Fruit fly (Drosophila melanogaster) whole organism, embryonic: Measurements from ENCODE around the gene CAH4.
A peak's percentile ranks its signal among the peaks of the same experiment; 100 is the strongest.

Experiments
- ATbp ChIP-seq: fragments of 200-800 bp; sonication (Bioruptor generic); optimal IDR thresholded peaks from 2 replicates; lab custom pipeline; 2017; ENCODE audit warnings: missing biosample characterization, mild to moderate bottlenecking, missing genetic modification characterization, missing genetic modification reagents
- Abd-B ChIP-seq: fragments of 200-800 bp; sonication (Bioruptor generic); optimal IDR thresholded peaks from 2 replicates; lab custom pipeline; 2018; ENCODE audit warnings: missing biosample characterization, mild to moderate bottlenecking, missing genetic modification characterization, moderate library complexity
- Aef1 ChIP-seq: fragments of 200-800 bp; sonication (Bioruptor generic); IDR thresholded peaks from 3 replicates; pipeline ENCODE4 v1.3.6; 2022; ENCODE audit warnings: missing biosample characterization, missing genetic modification characterization
- Antp ChIP-seq: fragments of 200-800 bp; sonication (Bioruptor generic); optimal IDR thresholded peaks from 3 replicates; lab custom pipeline; 2016; ENCODE audit warnings: missing biosample characterization, missing genetic modification characterization
- Bgb ChIP-seq: fragments of 200-800 bp; sonication (Bioruptor generic); IDR thresholded peaks from 2 replicates; pipeline ENCODE4 v1.3.6; 2022; ENCODE audit warnings: missing biosample characterization, missing genetic modification characterization; ENCODE audit not compliant: partially characterized antibody
- Bteb2 ChIP-seq: fragments of 200-800 bp; sonication (Bioruptor generic); optimal IDR thresholded peaks from 2 replicates; lab custom pipeline; 2016; ENCODE audit warnings: missing biosample characterization, missing genetic modification characterization
- CG10979 ChIP-seq: fragments of 200-800 bp; sonication (Bioruptor generic); optimal IDR thresholded peaks from 2 replicates; lab custom pipeline; 2018; ENCODE audit warnings: missing biosample characterization, mild to moderate bottlenecking, missing genetic modification characterization, moderate library complexity
- CG11696 ChIP-seq: fragments of 200-800 bp; sonication (Bioruptor generic); IDR thresholded peaks from 2 replicates; pipeline ENCODE4 v1.3.6; 2022; ENCODE audit warnings: missing biosample characterization, missing genetic modification characterization
- CG12236 ChIP-seq: fragments of 200-800 bp; sonication (Bioruptor generic); optimal IDR thresholded peaks from 2 replicates; lab custom pipeline; 2016; ENCODE audit warnings: missing biosample characterization, missing genetic modification characterization
- CG13296 ChIP-seq: fragments of 200-800 bp; sonication (Bioruptor generic); optimal IDR thresholded peaks from 3 replicates; lab custom pipeline; 2018; ENCODE audit warnings: missing biosample characterization, mild to moderate bottlenecking, missing genetic modification characterization
- CG13624 ChIP-seq: fragments of 200-800 bp; sonication (Bioruptor generic); optimal IDR thresholded peaks from 2 replicates; lab custom pipeline; 2016; ENCODE audit warnings: missing biosample characterization, missing genetic modification characterization
- CG14965 ChIP-seq: fragments of 200-800 bp; sonication (Bioruptor generic); optimal IDR thresholded peaks from 2 replicates; lab custom pipeline; 2016; ENCODE audit warnings: missing biosample characterization, missing genetic modification characterization, borderline replicate concordance
- CG18599 ChIP-seq: fragments of 200-800 bp; sonication (Bioruptor generic); optimal IDR thresholded peaks from 3 replicates; lab custom pipeline; 2017; ENCODE audit warnings: missing biosample characterization, missing genetic modification characterization, mild to moderate bottlenecking, moderate library complexity, missing genetic modification reagents
- CG32767 ChIP-seq: fragments of 200-800 bp; sonication (Bioruptor generic); IDR thresholded peaks from 2 replicates; pipeline ENCODE4 v1.3.6; 2022; ENCODE audit warnings: missing biosample characterization, missing genetic modification characterization
- CG42726 ChIP-seq: fragments of 200-800 bp; sonication (Bioruptor generic); IDR thresholded peaks from 2 replicates; pipeline ENCODE4 v1.3.6; 2022; ENCODE audit warnings: missing biosample characterization, missing genetic modification characterization; ENCODE audit not compliant: partially characterized antibody
- CG4424 ChIP-seq: fragments of 200-800 bp; sonication (Bioruptor generic); optimal IDR thresholded peaks from 3 replicates; lab custom pipeline; 2016; ENCODE audit warnings: missing biosample characterization, missing genetic modification characterization
- CG4617 ChIP-seq: fragments of 200-800 bp; sonication (Bioruptor generic); optimal IDR thresholded peaks from 3 replicates; lab custom pipeline; 2016; ENCODE audit warnings: missing biosample characterization, missing genetic modification characterization, borderline replicate concordance
- CG8290 ChIP-seq, 3 experiments: fragments of 200-800 bp; sonication (Bioruptor generic); optimal IDR thresholded peaks; 2 replicates each; lab custom pipeline; 2016 to 2019; ENCODE audit warnings: missing biosample characterization in 3 of 3, missing genetic modification characterization in 3 of 3, mild to moderate bottlenecking in 2 of 3, moderate library complexity in 1 of 3
- CG9817 ChIP-seq: fragments of 200-800 bp; sonication (Bioruptor generic); optimal IDR thresholded peaks from 2 replicates; lab custom pipeline; 2018; ENCODE audit warnings: missing biosample characterization, mild to moderate bottlenecking, missing genetic modification characterization, moderate library complexity
- Dek ChIP-seq: fragments of 200-800 bp; sonication (Bioruptor generic); optimal IDR thresholded peaks from 3 replicates; lab custom pipeline; 2019; ENCODE audit warnings: missing biosample characterization, mild to moderate bottlenecking, missing genetic modification characterization, moderate library complexity
- E2f2 ChIP-seq: fragments of 200-800 bp; sonication (Bioruptor generic); IDR thresholded peaks from 2 replicates; pipeline ENCODE4 v1.3.6; 2022; ENCODE audit warnings: missing biosample characterization, missing genetic modification characterization
- Ets65A ChIP-seq: fragments of 200-800 bp; sonication (Bioruptor generic); peaks from one replicate; lab custom pipeline; 2016; ENCODE audit warnings: missing biosample characterization, missing genetic modification characterization
- Hr39 ChIP-seq: fragments of >200 bp; optimal IDR thresholded peaks from 2 replicates; lab custom pipeline; 2017
- Hr51 ChIP-seq, 2 experiments: fragments of 200-800 bp; sonication (Bioruptor generic); optimal IDR thresholded peaks; 2 replicates in 1 of 2; 3 replicates in 1 of 2; lab custom pipeline; 2016 to 2018; ENCODE audit warnings: missing biosample characterization in 2 of 2, missing genetic modification characterization in 2 of 2, mild to moderate bottlenecking in 1 of 2, moderate library complexity in 1 of 2
- Max ChIP-seq: fragments of 200-800 bp; sonication (Bioruptor generic); optimal IDR thresholded peaks from 2 replicates; lab custom pipeline; 2016; ENCODE audit warnings: missing biosample characterization, mild to moderate bottlenecking, missing genetic modification characterization
- Mrtf ChIP-seq: fragments of 200-800 bp; sonication (Bioruptor generic); IDR thresholded peaks from 3 replicates; pipeline ENCODE4 v1.3.6; 2022; ENCODE audit warnings: missing biosample characterization, missing genetic modification characterization
- Poxn ChIP-seq: fragments of 200-800 bp; sonication (Bioruptor generic); IDR thresholded peaks from 2 replicates; pipeline ENCODE4 v1.3.6; 2022; ENCODE audit warnings: missing biosample characterization, missing genetic modification characterization
- Sox102F ChIP-seq: fragments of 200-800 bp; sonication (Bioruptor generic); optimal IDR thresholded peaks from 2 replicates; lab custom pipeline; 2018; ENCODE audit warnings: missing biosample characterization, mild to moderate bottlenecking, missing genetic modification characterization, moderate library complexity
- Sry-β ChIP-seq: fragments of 200-800 bp; sonication (Bioruptor generic); optimal IDR thresholded peaks from 2 replicates; lab custom pipeline; 2018; ENCODE audit warnings: missing biosample characterization, mild to moderate bottlenecking, missing genetic modification characterization, moderate library complexity
- TFAM ChIP-seq: fragments of 200-800 bp; sonication (Bioruptor generic); optimal IDR thresholded peaks from 2 replicates; lab custom pipeline; 2017; ENCODE audit warnings: missing biosample characterization, missing genetic modification characterization, inconsistent platforms
- ab ChIP-seq: fragments of 200-800 bp; sonication (Bioruptor generic); optimal IDR thresholded peaks from 2 replicates; lab custom pipeline; 2016; ENCODE audit warnings: missing biosample characterization, missing genetic modification characterization
- ase ChIP-seq: fragments of 200-800 bp; sonication (Bioruptor generic); IDR thresholded peaks from 3 replicates; pipeline ENCODE4 v1.3.6; 2022; ENCODE audit warnings: missing biosample characterization, missing genetic modification characterization
- bab2 ChIP-seq: fragments of 200-800 bp; sonication (Bioruptor generic); optimal IDR thresholded peaks from 2 replicates; lab custom pipeline; 2016; ENCODE audit warnings: missing biosample characterization, missing genetic modification characterization
- bowl ChIP-seq: fragments of 200-800 bp; sonication (Bioruptor generic); IDR thresholded peaks from 2 replicates; pipeline ENCODE4 v1.3.6; 2022; ENCODE audit warnings: missing biosample characterization, missing genetic modification characterization
- bsh ChIP-seq, 2 experiments: fragments of 200-800 bp; sonication (Bioruptor generic); optimal IDR thresholded peaks; 2 replicates each; lab custom pipeline; 2017 to 2018; ENCODE audit warnings: mild to moderate bottlenecking in 2 of 2, missing biosample characterization in 2 of 2, missing genetic modification characterization in 2 of 2, moderate library complexity in 1 of 2
- btn ChIP-seq: fragments of 200-800 bp; sonication (Bioruptor generic); optimal IDR thresholded peaks from 2 replicates; lab custom pipeline; 2016; ENCODE audit warnings: missing biosample characterization, missing genetic modification characterization
- dimm ChIP-seq: fragments of 200-800 bp; sonication (Bioruptor generic); IDR thresholded peaks from 2 replicates; pipeline ENCODE4 v1.3.6; 2022; ENCODE audit warnings: missing biosample characterization, missing genetic modification characterization
- dmrt99B ChIP-seq: fragments of 200-800 bp; sonication (Bioruptor generic); optimal IDR thresholded peaks from 2 replicates; lab custom pipeline; 2018; ENCODE audit warnings: missing biosample characterization, mild to moderate bottlenecking, missing genetic modification characterization, moderate library complexity
- exex ChIP-seq: fragments of 200-800 bp; sonication (Bioruptor generic); optimal IDR thresholded peaks from 4 replicates; lab custom pipeline; 2018; ENCODE audit warnings: missing biosample characterization, mild to moderate bottlenecking, missing genetic modification characterization, moderate library complexity
- gcm ChIP-seq: fragments of 200-800 bp; sonication (Bioruptor generic); optimal IDR thresholded peaks from 2 replicates; lab custom pipeline; 2019; ENCODE audit warnings: missing biosample characterization, mild to moderate bottlenecking, missing genetic modification characterization, moderate library complexity
- gsb-n ChIP-seq: fragments of 200-800 bp; sonication (Bioruptor generic); optimal IDR thresholded peaks from 3 replicates; lab custom pipeline; 2018; ENCODE audit warnings: missing biosample characterization, mild to moderate bottlenecking, missing genetic modification characterization
- h ChIP-seq: fragments of >200 bp; optimal IDR thresholded peaks from 2 replicates; lab custom pipeline; 2017
- ham ChIP-seq: fragments of 200-800 bp; sonication (Bioruptor generic); IDR thresholded peaks from 2 replicates; pipeline ENCODE4 v1.3.6; 2022; ENCODE audit warnings: missing biosample characterization, missing genetic modification characterization
- insv ChIP-seq, 2 experiments: fragments of 200-800 bp; sonication (Bioruptor generic); optimal IDR thresholded peaks; 3 replicates each; lab custom pipeline; 2016 to 2018; ENCODE audit warnings: missing biosample characterization in 2 of 2, missing genetic modification characterization in 2 of 2
- ken ChIP-seq: fragments of 200-800 bp; sonication (Bioruptor generic); IDR thresholded peaks from 3 replicates; pipeline ENCODE4 v1.3.6; 2022; ENCODE audit warnings: missing biosample characterization, missing genetic modification characterization
- kni ChIP-seq: fragments of 200-800 bp; sonication (Bioruptor generic); optimal IDR thresholded peaks from 3 replicates; lab custom pipeline; 2017; ENCODE audit warnings: mild to moderate bottlenecking, missing biosample characterization, missing genetic modification reagents, missing genetic modification characterization
- nerfin-2 ChIP-seq: fragments of 200-800 bp; sonication (Bioruptor generic); IDR thresholded peaks from 2 replicates; pipeline ENCODE4 v1.3.6; 2022; ENCODE audit warnings: missing biosample characterization, missing genetic modification characterization; ENCODE audit not compliant: partially characterized antibody
- phol ChIP-seq: fragments of 200-800 bp; sonication (Bioruptor generic); optimal IDR thresholded peaks from 3 replicates; lab custom pipeline; 2018; ENCODE audit warnings: missing biosample characterization, mild to moderate bottlenecking, missing genetic modification characterization, moderate library complexity
- vfl ChIP-seq: fragments of 200-800 bp; sonication (Bioruptor generic); optimal IDR thresholded peaks from 2 replicates; lab custom pipeline; 2016; ENCODE audit warnings: missing biosample characterization, missing genetic modification characterization
- wek ChIP-seq: fragments of 200-800 bp; sonication (Bioruptor generic); optimal IDR thresholded peaks from 3 replicates; lab custom pipeline; 2018; ENCODE audit warnings: missing biosample characterization, mild to moderate bottlenecking, missing genetic modification characterization, moderate library complexity

The CAH4 gene

DNA sequence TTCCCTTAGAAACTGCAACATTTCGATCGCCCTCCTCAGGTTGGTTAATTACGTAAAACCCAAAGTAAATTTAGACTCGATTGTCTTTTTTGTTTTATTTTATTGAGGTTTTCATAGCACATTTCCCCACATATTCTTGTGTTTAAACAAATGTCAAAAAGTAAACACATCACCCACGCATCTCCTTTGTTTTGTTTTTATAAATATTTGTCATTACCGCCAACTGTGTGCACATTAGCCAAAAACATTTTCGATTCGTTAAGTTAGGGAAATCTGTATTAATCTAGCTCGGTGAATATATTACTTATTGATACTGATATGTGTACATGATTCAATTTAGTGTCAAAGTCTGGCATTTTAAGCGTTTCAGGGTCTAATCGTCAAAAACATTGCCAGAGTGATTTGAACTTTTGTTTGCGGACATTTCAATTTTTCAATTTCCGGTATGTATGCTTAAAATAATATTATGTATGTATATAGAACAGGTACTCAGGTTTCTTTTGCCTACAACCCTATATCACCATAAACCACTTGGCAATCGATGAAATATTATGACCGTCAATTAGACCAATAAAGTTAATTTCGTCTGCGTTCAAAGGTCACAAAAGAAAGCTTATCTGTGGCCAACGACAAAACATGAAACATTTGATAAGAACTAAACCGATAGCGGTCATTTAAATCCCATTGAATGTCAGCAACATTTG, 47.6 kb downstream of the CAH4 start (continued):
- TF ChIP-seq bsh (GFP tag; optimal IDR thresholded peaks at IDR 0.05; lab: Kevin White, UChicago): peak in 1 of 2 experiments; percentile 59
- TF ChIP-seq bab2 (GFP tag; lab: Kevin White, UChicago): no peak
- TF ChIP-seq Sry-β: peak; percentile 31
- no peak for TF ChIP-seq Abd-B (GFP tag; lab: Kevin White, UChicago)
- no peak for TF ChIP-seq dimm (GFP tag; lab: Robert Waterston, UW)
- no peak for TF ChIP-seq CG4424
- no peak for TF ChIP-seq CG18599
- no peak for TF ChIP-seq Hr39 (lab: Kevin White, UChicago)
- TF ChIP-seq vfl: no peak
- TF ChIP-seq Antp (GFP tag; lab: Kevin White, UChicago): no peak
- TF ChIP-seq h (lab: Kevin White, UChicago): no peak
- no peak for TF ChIP-seq gsb-n (tag; lab: Kevin White, UChicago)
- no peak for TF ChIP-seq CG13624 (GFP tag; lab: Kevin White, UChicago)
- peak; percentile 75 for TF ChIP-seq wek (GFP tag; lab: Kevin White, UChicago)
- no peak for TF ChIP-seq bowl (GFP tag; lab: Robert Waterston, UW)
- no peak for TF ChIP-seq Mrtf (GFP tag; lab: Robert Waterston, UW)
- TF ChIP-seq ab (GFP tag; lab: Kevin White, UChicago): no peak
- TF ChIP-seq Sox102F (GFP tag; lab: Kevin White, UChicago): no peak
- TF ChIP-seq E2f2: no peak
- TF ChIP-seq Ets65A (GFP tag; lab: Kevin White, UChicago): no peak
- no peak for TF ChIP-seq Poxn (GFP tag; lab: Robert Waterston, UW)
- no peak for TF ChIP-seq CG32767 (GFP tag; lab: Robert Waterston, UW)
- no peak for TF ChIP-seq ase (GFP tag; lab: Robert Waterston, UW)
- TF ChIP-seq Dek (tag; lab: Kevin White, UChicago): peak; percentile 16
- no peak for TF ChIP-seq TFAM
- no peak for TF ChIP-seq Aef1 (GFP tag; lab: Robert Waterston, UW)
- TF ChIP-seq CG4617 (GFP tag; lab: Kevin White, UChicago): no peak
- no peak for TF ChIP-seq ham (GFP tag; lab: Robert Waterston, UW)
- no peak for TF ChIP-seq Max
- TF ChIP-seq CG8290 (GFP tag; optimal IDR thresholded peaks at IDR 0.05; lab: Kevin White, UChicago): no peak
- no peak for TF ChIP-seq CG8290 (tag; optimal IDR thresholded peaks at IDR 0.05; lab: Kevin White, UChicago)
- TF ChIP-seq insv (GFP tag; optimal IDR thresholded peaks at IDR 0.05; lab: Kevin White, UChicago): peak in 1 of 2 experiments; percentile 19
- TF ChIP-seq gcm: peak; percentile 44
- peak; percentile 41 for TF ChIP-seq CG12236 (GFP tag; lab: Kevin White, UChicago)
- TF ChIP-seq Bgb: no peak
- no peak for TF ChIP-seq nerfin-2 (GFP tag; lab: Robert Waterston, UW)
- no peak for TF ChIP-seq CG14965 (GFP tag; lab: Kevin White, UChicago)
- TF ChIP-seq Bteb2 (GFP tag; lab: Kevin White, UChicago): no peak
- TF ChIP-seq CG13296: peak; percentile 65
- peak; percentile 90 for TF ChIP-seq exex (tag; lab: Kevin White, UChicago)
- TF ChIP-seq Hr51 (GFP tag; optimal IDR thresholded peaks at IDR 0.05; lab: Kevin White, UChicago): no peak
- TF ChIP-seq ATbp (GFP tag; lab: Kevin White, UChicago): peak; percentile 84
- peak; percentile 9 for TF ChIP-seq CG9817 (tag; lab: Kevin White, UChicago)
- TF ChIP-seq ken: no peak
- peak; percentile 13 for TF ChIP-seq CG10979 (tag; lab: Kevin White, UChicago)
- peak; percentile 62 for TF ChIP-seq kni (GFP tag; lab: Kevin White, UChicago)
- no peak for TF ChIP-seq btn (GFP tag; lab: Kevin White, UChicago)
- TF ChIP-seq CG42726 (GFP tag; lab: Robert Waterston, UW): no peak
- TF ChIP-seq dmrt99B (tag; lab: Kevin White, UChicago): no peak
- no peak for TF ChIP-seq phol (tag; lab: Kevin White, UChicago)
- TF ChIP-seq CG11696 (GFP tag; lab: Robert Waterston, UW): no peak
